Fruit fly (Drosophila melanogaster) whole organism, embryonic: ENCODE data around the gene Grip84.

Experiments
- Ada2b ChIP-seq: fragments of 200-800 bp; sonication (Bioruptor generic); IDR thresholded peaks from 2 replicates; pipeline ENCODE4 v1.3.6; 2022; ENCODE audit warnings: missing biosample characterization, missing genetic modification characterization
- Atf3 ChIP-seq: fragments of 200-800 bp; sonication (Bioruptor generic); optimal IDR thresholded peaks from 3 replicates; lab custom pipeline; 2016; ENCODE audit warnings: missing biosample characterization, missing genetic modification characterization
- Bgb ChIP-seq: fragments of 200-800 bp; sonication (Bioruptor generic); IDR thresholded peaks from 2 replicates; pipeline ENCODE4 v1.3.6; 2022; ENCODE audit warnings: missing biosample characterization, missing genetic modification characterization; ENCODE audit not compliant: partially characterized antibody
- CG10565 ChIP-seq: fragments of 200-800 bp; sonication (Bioruptor generic); optimal IDR thresholded peaks from 3 replicates; lab custom pipeline; 2016; ENCODE audit warnings: missing biosample characterization, mild to moderate bottlenecking, missing genetic modification characterization
- CG12155 ChIP-seq: fragments of 200-800 bp; sonication (Bioruptor generic); optimal IDR thresholded peaks from 3 replicates; lab custom pipeline; 2016; ENCODE audit warnings: missing biosample characterization, missing genetic modification characterization
- CG12219 ChIP-seq: fragments of 200-800 bp; sonication (Bioruptor generic); optimal IDR thresholded peaks from 3 replicates; lab custom pipeline; 2018; ENCODE audit warnings: missing biosample characterization, mild to moderate bottlenecking, missing genetic modification characterization
- CG17186 ChIP-seq: fragments of 200-800 bp; sonication (Bioruptor generic); optimal IDR thresholded peaks from 3 replicates; lab custom pipeline; 2017; ENCODE audit warnings: missing biosample characterization, missing genetic modification reagents, missing genetic modification characterization
- CG1832 ChIP-seq: fragments of 200-800 bp; sonication (Bioruptor generic); optimal IDR thresholded peaks from 2 replicates; lab custom pipeline; 2017; ENCODE audit warnings: missing biosample characterization, mild to moderate bottlenecking, missing genetic modification characterization, inconsistent platforms
- CG31224 ChIP-seq: fragments of 200-800 bp; sonication (Bioruptor generic); IDR thresholded peaks from 2 replicates; pipeline ENCODE4 v1.3.6; 2022; ENCODE audit warnings: missing biosample characterization, missing genetic modification characterization
- CG33557 ChIP-seq: fragments of 200-800 bp; sonication (Bioruptor generic); optimal IDR thresholded peaks from 2 replicates; lab custom pipeline; 2019; ENCODE audit warnings: missing biosample characterization, mild to moderate bottlenecking, missing genetic modification characterization, moderate library complexity
- CG3847 ChIP-seq: fragments of 200-800 bp; sonication (Bioruptor generic); IDR thresholded peaks from 2 replicates; pipeline ENCODE4 v1.3.6; 2022; ENCODE audit warnings: missing biosample characterization, missing genetic modification characterization
- CG4707 ChIP-seq: fragments of 200-800 bp; sonication (Bioruptor generic); optimal IDR thresholded peaks from 2 replicates; lab custom pipeline; 2018; ENCODE audit warnings: missing biosample characterization, mild to moderate bottlenecking, missing genetic modification characterization, moderate library complexity
- CG6272 ChIP-seq: fragments of 200-800 bp; sonication (Bioruptor generic); IDR thresholded peaks from 2 replicates; pipeline ENCODE4 v1.3.6; 2022; ENCODE audit warnings: missing biosample characterization, missing genetic modification characterization
- CG8478 ChIP-seq: fragments of >200 bp; optimal IDR thresholded peaks from 2 replicates; lab custom pipeline; 2018
- CoRest ChIP-seq: fragments of 200-800 bp; sonication (Bioruptor generic); optimal IDR thresholded peaks from 3 replicates; lab custom pipeline; 2018; ENCODE audit warnings: missing biosample characterization, mild to moderate bottlenecking, missing genetic modification characterization, moderate library complexity
- D ChIP-seq, 2 experiments: fragments of 200-800 bp in 1 of 2; fragments of >200 bp in 1 of 2; sonication (Bioruptor generic) in 1 of 2; optimal IDR thresholded peaks; 2 replicates in 1 of 2; 3 replicates in 1 of 2; lab custom pipeline; 2017; ENCODE audit warnings: mild to moderate bottlenecking in 1 of 2, missing biosample characterization in 1 of 2, missing genetic modification characterization in 1 of 2, missing genetic modification reagents in 1 of 2
- Dbx ChIP-seq: fragments of 200-800 bp; sonication (Bioruptor generic); IDR thresholded peaks from 3 replicates; pipeline ENCODE4 v1.3.6; 2022; ENCODE audit warnings: missing biosample characterization, missing genetic modification characterization
- Fer3 ChIP-seq: fragments of 200-800 bp; sonication (Bioruptor generic); optimal IDR thresholded peaks from 2 replicates; lab custom pipeline; 2018; ENCODE audit warnings: missing biosample characterization, mild to moderate bottlenecking, missing genetic modification characterization, moderate library complexity
- Gug ChIP-seq: fragments of 200-800 bp; sonication (Bioruptor generic); IDR thresholded peaks from 4 replicates; pipeline ENCODE4 v1.3.6; 2022; ENCODE audit warnings: missing biosample characterization, missing genetic modification characterization
- Hey ChIP-seq: fragments of 200-800 bp; sonication (Bioruptor generic); optimal IDR thresholded peaks from 3 replicates; lab custom pipeline; 2018; ENCODE audit warnings: missing biosample characterization, mild to moderate bottlenecking, missing genetic modification characterization
- MBD-R2 ChIP-seq: fragments of 200-800 bp; sonication (Bioruptor generic); IDR thresholded peaks from 2 replicates; pipeline ENCODE4 v1.3.6; 2022; ENCODE audit warnings: missing biosample characterization, missing genetic modification characterization
- MESR4 ChIP-seq: fragments of 200-800 bp; sonication (Bioruptor generic); optimal IDR thresholded peaks from 2 replicates; lab custom pipeline; 2018; ENCODE audit warnings: missing biosample characterization, mild to moderate bottlenecking, missing genetic modification characterization, moderate library complexity
- Max ChIP-seq: fragments of 200-800 bp; sonication (Bioruptor generic); optimal IDR thresholded peaks from 2 replicates; lab custom pipeline; 2016; ENCODE audit warnings: missing biosample characterization, mild to moderate bottlenecking, missing genetic modification characterization
- Nf-YB ChIP-seq: fragments of 200-800 bp; sonication (Bioruptor generic); optimal IDR thresholded peaks from 3 replicates; lab custom pipeline; 2019; ENCODE audit warnings: missing biosample characterization, mild to moderate bottlenecking, missing genetic modification characterization, moderate library complexity
- Nf-YC ChIP-seq: fragments of 200-800 bp; optimal IDR thresholded peaks from 3 replicates; lab custom pipeline; 2019; ENCODE audit warnings: missing biosample characterization, mild to moderate bottlenecking, missing genetic modification characterization, moderate library complexity
- ap ChIP-seq: fragments of 200-800 bp; sonication (Bioruptor generic); IDR thresholded peaks from 2 replicates; pipeline ENCODE4 v1.3.6; 2022; ENCODE audit warnings: missing biosample characterization, missing genetic modification characterization
- ash1 ChIP-seq: fragments of 200-800 bp; sonication (Bioruptor generic); optimal IDR thresholded peaks from 2 replicates; lab custom pipeline; 2018; ENCODE audit warnings: missing biosample characterization, mild to moderate bottlenecking, missing genetic modification characterization
- cg ChIP-seq: fragments of 200-800 bp; sonication (Bioruptor generic); optimal IDR thresholded peaks from 3 replicates; lab custom pipeline; 2019; ENCODE audit warnings: missing biosample characterization, mild to moderate bottlenecking, missing genetic modification characterization, moderate library complexity
- ci ChIP-seq: fragments of 200-800 bp; sonication (Bioruptor generic); IDR thresholded peaks from 3 replicates; pipeline ENCODE4 v1.3.6; 2022; ENCODE audit warnings: missing biosample characterization, missing genetic modification characterization
- crol ChIP-seq: fragments of 200-800 bp; sonication (Bioruptor generic); IDR thresholded peaks from 2 replicates; pipeline ENCODE4 v1.3.6; 2022; ENCODE audit warnings: missing biosample characterization, missing genetic modification characterization
- da ChIP-seq: fragments of 200-800 bp; sonication (Bioruptor generic); optimal IDR thresholded peaks from 2 replicates; lab custom pipeline; 2016; ENCODE audit warnings: missing biosample characterization, missing genetic modification characterization
- gro ChIP-seq: fragments of 200-800 bp; sonication (Bioruptor generic); optimal IDR thresholded peaks from 2 replicates; lab custom pipeline; 2016; ENCODE audit warnings: missing biosample characterization, missing genetic modification characterization
- gsb-n ChIP-seq: fragments of 200-800 bp; sonication (Bioruptor generic); optimal IDR thresholded peaks from 3 replicates; lab custom pipeline; 2018; ENCODE audit warnings: missing biosample characterization, mild to moderate bottlenecking, missing genetic modification characterization
- hth ChIP-seq: fragments of >200 bp; optimal IDR thresholded peaks from 2 replicates; lab custom pipeline; 2017; ENCODE audit warnings: inconsistent platforms
- jigr1 ChIP-seq: fragments of 200-800 bp; sonication (Bioruptor generic); IDR thresholded peaks from 3 replicates; pipeline ENCODE4 v1.3.6; 2022; ENCODE audit warnings: missing biosample characterization, missing genetic modification characterization
- nerfin-2 ChIP-seq: fragments of 200-800 bp; sonication (Bioruptor generic); IDR thresholded peaks from 2 replicates; pipeline ENCODE4 v1.3.6; 2022; ENCODE audit warnings: missing biosample characterization, missing genetic modification characterization; ENCODE audit not compliant: partially characterized antibody
- pan ChIP-seq, 4 experiments: fragments of >200 bp in 3 of 4; fragments of 200-800 bp in 1 of 4; sonication (Bioruptor generic) in 1 of 4; optimal IDR thresholded peaks in 3 of 4; IDR thresholded peaks in 1 of 4; 2 replicates each; pipeline versions ENCODE4 v1.3.6 to Lab custom; 2017 to 2022; ENCODE audit warnings: missing biosample characterization in 2 of 4, missing genetic modification characterization in 2 of 4, mixed read lengths in 1 of 4
- seq ChIP-seq: fragments of 200-800 bp; sonication (Bioruptor generic); IDR thresholded peaks from 2 replicates; pipeline ENCODE4 v1.3.6; 2022; ENCODE audit warnings: missing biosample characterization, missing genetic modification characterization
- sisA ChIP-seq: fragments of 200-800 bp; sonication (Bioruptor generic); IDR thresholded peaks from 2 replicates; pipeline ENCODE4 v1.3.6; 2022; ENCODE audit warnings: missing biosample characterization, missing genetic modification characterization
- sna ChIP-seq: fragments of 200-800 bp; sonication (Bioruptor generic); IDR thresholded peaks from 2 replicates; pipeline ENCODE4 v1.3.6; 2022; ENCODE audit warnings: missing biosample characterization, missing genetic modification characterization; ENCODE audit not compliant: partially characterized antibody
- stc ChIP-seq: fragments of 200-800 bp; sonication (Bioruptor generic); IDR thresholded peaks from 2 replicates; pipeline ENCODE4 v1.3.6; 2022; ENCODE audit warnings: missing biosample characterization, missing genetic modification characterization
- trh ChIP-seq: fragments of 200-800 bp; sonication (Bioruptor generic); optimal IDR thresholded peaks from 2 replicates; lab custom pipeline; 2016; ENCODE audit warnings: missing biosample characterization, missing genetic modification characterization
- vnd ChIP-seq: fragments of 200-800 bp; sonication (Bioruptor generic); IDR thresholded peaks from 3 replicates; pipeline ENCODE4 v1.3.6; 2022; ENCODE audit warnings: missing biosample characterization, missing genetic modification characterization; ENCODE audit not compliant: partially characterized antibody
- wek ChIP-seq: fragments of 200-800 bp; sonication (Bioruptor generic); optimal IDR thresholded peaks from 3 replicates; lab custom pipeline; 2018; ENCODE audit warnings: missing biosample characterization, mild to moderate bottlenecking, missing genetic modification characterization, moderate library complexity
- zen ChIP-seq: fragments of 200-800 bp; sonication (Bioruptor generic); optimal IDR thresholded peaks from 3 replicates; lab custom pipeline; 2018; ENCODE audit warnings: missing biosample characterization, mild to moderate bottlenecking, missing genetic modification characterization, moderate library complexity

The Grip84 gene

dm6 chrX:19545865-19546657 is 19.5 kb downstream of the Grip84 start (continued):
- no peak for TF ChIP-seq CG10565

- TF ChIP-seq Nf-YB (GFP tag; lab: Kevin White, UChicago) = peak; percentile 88
- peak; percentile 9; the same call in 1 of the 2 replicates for TF ChIP-seq seq (GFP tag; lab: Robert Waterston, UW)
- TF ChIP-seq CG1832 (GFP tag; lab: Kevin White, UChicago) = no peak
- TF ChIP-seq CG12219 (GFP tag; lab: Kevin White, UChicago) = no peak
- TF ChIP-seq Dbx (GFP tag; lab: Robert Waterston, UW) = no peak
- TF ChIP-seq Gug (GFP tag; lab: Robert Waterston, UW) = no peak
- no peak for TF ChIP-seq pan (optimal IDR thresholded peaks at IDR 0.05; lab: Kevin White, UChicago)
- TF ChIP-seq pan (GFP tag; optimal IDR thresholded peaks at IDR 0.05 in 1 of 2, IDR thresholded peaks at IDR 0.05 in 1 of 2) = no peak
- TF ChIP-seq Nf-YC (tag; lab: Kevin White, UChicago) = peak; percentile 88
- TF ChIP-seq ap (GFP tag; lab: Robert Waterston, UW) = no peak
- no peak for TF ChIP-seq vnd
- no peak for TF ChIP-seq D (optimal IDR thresholded peaks at IDR 0.05; lab: Kevin White, UChicago)
- no peak for TF ChIP-seq D (GFP tag; optimal IDR thresholded peaks at IDR 0.05; lab: Kevin White, UChicago)
- TF ChIP-seq cg (GFP tag; lab: Kevin White, UChicago) = peak; percentile 26
- TF ChIP-seq zen = no peak
- TF ChIP-seq CG33557 = no peak
Observed at dm6 chrX:19535394-19535793, 30.2 kb downstream of the Grip84 start.

DNA sequence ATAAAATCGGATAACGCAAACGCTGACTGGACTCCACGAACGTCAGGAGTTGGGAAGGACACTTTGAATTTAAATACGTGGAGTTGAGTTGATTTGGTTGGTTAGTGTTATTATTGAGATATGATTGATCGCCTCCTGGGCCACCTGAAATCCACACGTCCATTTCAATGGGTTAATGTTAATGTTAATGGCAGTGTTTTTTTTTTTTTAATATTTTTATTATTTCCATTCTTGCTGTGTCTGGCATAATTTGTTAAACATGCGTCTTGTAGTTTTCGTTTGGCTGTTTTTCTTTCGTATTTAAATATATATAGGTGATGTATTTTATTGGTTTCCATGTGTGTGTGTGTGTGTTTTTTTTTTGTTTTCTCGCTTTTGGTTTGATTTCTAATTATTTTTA is 33.9 kb downstream of the Grip84 start, which contains the start of gene CG12231:
CG12231 (minus strand) TSS at position 101 of the 400 bp plus-strand sequence.
- TF ChIP-seq CG4707 (no peak), Hey (tag; lab: Kevin White, UChicago) (no peak), ash1 (GFP tag; lab: Kevin White, UChicago) (no peak), gsb-n (tag; lab: Kevin White, UChicago) (no peak), CG31224 (GFP tag; lab: Robert Waterston, UW) (no peak), CG6272 (GFP tag; lab: Robert Waterston, UW) (no peak), jigr1 (GFP tag; lab: Robert Waterston, UW) (no peak), CG12155 (no peak), stc (GFP tag; lab: Robert Waterston, UW) (no peak), crol (GFP tag; lab: Robert Waterston, UW) (no peak), da (GFP tag; lab: Kevin White, UChicago) (no peak), gro (GFP tag; lab: Kevin White, UChicago) (no peak), Ada2b (no peak), nerfin-2 (GFP tag; lab: Robert Waterston, UW) (no peak), CoRest (tag; lab: Kevin White, UChicago) (no peak), CG3847 (no peak), Max (GFP tag; lab: Kevin White, UChicago) (no peak)

dm6 chrX:19522597-19522996 is 43.0 kb downstream of the Grip84 start:
- peak; percentile 42 for TF ChIP-seq MESR4
- TF ChIP-seq sna (GFP tag; lab: Robert Waterston, UW) = 0 out of 2 replicates have a peak, but pooled peaks have one; percentile 14
- TF ChIP-seq Fer3 (tag; lab: Kevin White, UChicago) = no peak
- TF ChIP-seq CG17186 (GFP tag; lab: Kevin White, UChicago) = no peak
- TF ChIP-seq Bgb (GFP tag; lab: Robert Waterston, UW) = peak; percentile 12; the same call in 1 of the 2 replicates
- TF ChIP-seq sisA (GFP tag; lab: Robert Waterston, UW) = no peak
- no peak for TF ChIP-seq hth (lab: Kevin White, UChicago)
- TF ChIP-seq cg (GFP tag; lab: Kevin White, UChicago) = peak; percentile 97
- TF ChIP-seq ci (GFP tag; lab: Robert Waterston, UW) = 0 out of 3 replicates have a peak, but pooled peaks have one; percentile 31
- TF ChIP-seq MBD-R2 (GFP tag; lab: Robert Waterston, UW) = peak; percentile 28; the same call in 1 of the 2 replicates
- TF ChIP-seq CoRest (tag; lab: Kevin White, UChicago) = peak; percentile 94
- TF ChIP-seq trh (GFP tag; lab: Kevin White, UChicago) = no peak
- no peak for TF ChIP-seq Atf3 (GFP tag; lab: Kevin White, UChicago)
- peak; percentile 95 for TF ChIP-seq CG8478 (lab: Kevin White, UChicago)
- TF ChIP-seq wek = no peak
